Worm (Caenorhabditis elegans) whole organism, young adult: ENCODE data around the gene Y43F8B.11.
"Not testable (repeated sequence)": the region's sequence is repeated elsewhere in the genome, so short reads cannot be mapped to it uniquely, and the experiment has no call there.

ENCODE experiments used
- let-607 ChIP-seq, 2 experiments: fragments of 200-800 bp in 1 of 2; sonication (Bioruptor generic) in 1 of 2; sonication (generic microtip) in 1 of 2; optimal IDR thresholded peaks; 2 replicates each; lab custom pipeline; 2016 to 2018; ENCODE audit warnings: mild to moderate bottlenecking in 2 of 2, missing compliant biosample characterization in 2 of 2, missing genetic modification characterization in 2 of 2, moderate library complexity in 2 of 2, missing genotype in 1 of 2
- nhr-27 ChIP-seq: fragments of 200-800 bp; sonication (Bioruptor generic); optimal IDR thresholded peaks from 2 replicates; lab custom pipeline; 2018; ENCODE audit warnings: mild to moderate bottlenecking, missing genetic modification characterization, moderate library complexity, missing compliant biosample characterization
- sea-2 ChIP-seq: fragments of 200-800 bp; sonication (Bioruptor generic); IDR thresholded peaks from 2 replicates; pipeline ENCODE4 v1.3.6; 2022; ENCODE audit warnings: missing genetic modification characterization, missing compliant biosample characterization
- snpc-4 ChIP-seq, 5 experiments: fragments of 150-350 bp in 1 of 5; sonication (generic microtip) in 4 of 5; optimal IDR thresholded peaks; 2 replicates each; lab custom pipeline; 2014 to 2018; ENCODE audit warnings: missing genetic modification characterization in 5 of 5, missing biosample characterization in 3 of 5, antibody characterized with exemption in 2 of 5, mild to moderate bottlenecking in 2 of 5, missing compliant biosample characterization in 2 of 5, missing genotype in 2 of 5, moderate library complexity in 2 of 5, missing genetic modification reagents in 1 of 5
- unc-130 ChIP-seq: sonication (generic microtip); optimal IDR thresholded peaks from 2 replicates; lab custom pipeline; 2016; ENCODE audit warnings: missing genetic modification reagents, missing genetic modification characterization, missing compliant biosample characterization

DNA sequence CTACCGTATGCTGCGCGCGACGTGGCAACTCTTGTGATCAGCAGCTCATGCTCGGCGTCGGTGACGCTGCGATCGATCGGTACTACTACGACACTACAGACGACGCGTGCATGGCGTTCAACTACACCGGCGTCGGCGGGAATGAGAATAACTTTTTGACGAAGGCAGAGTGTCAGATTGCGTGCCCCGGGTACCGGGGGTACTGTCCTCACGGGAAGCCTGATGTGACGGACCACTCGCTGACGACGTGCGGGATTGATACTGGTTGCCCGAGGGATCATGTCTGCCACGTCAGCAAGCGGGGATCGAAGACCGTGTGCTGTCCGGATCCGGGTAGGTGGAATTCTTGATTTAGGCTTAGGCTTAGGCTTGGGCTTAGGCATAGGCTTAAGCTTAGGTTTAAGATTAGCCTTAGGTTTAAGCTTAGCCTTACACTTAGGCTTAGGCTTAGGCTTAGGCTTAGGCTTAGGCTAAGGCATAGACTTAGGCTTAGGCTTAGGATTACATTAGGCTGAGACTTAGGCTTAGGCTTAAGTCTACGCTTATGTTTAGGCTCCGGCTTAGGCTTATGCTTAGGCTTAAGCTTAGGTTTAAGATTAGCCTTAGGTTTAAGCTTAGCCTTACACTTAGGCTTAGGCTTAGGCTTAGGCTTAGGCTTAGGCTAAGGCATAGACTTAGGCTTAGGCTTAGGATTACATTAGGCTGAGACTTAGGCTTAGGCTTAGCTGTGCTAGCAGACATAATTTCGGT lies 47.3 kb downstream of the Y43F8B.11 start:
- not testable (repeated sequence) for TF ChIP-seq snpc-4 (GFP tag; optimal IDR thresholded peaks at IDR 0.05; lab: Kevin White, UChicago); snpc-4 (tag; optimal IDR thresholded peaks at IDR 0.05; lab: Kevin White, UChicago); sea-2 (GFP tag; lab: Robert Waterston, UW); unc-130; let-607 (tag; optimal IDR thresholded peaks at IDR 0.05; lab: Kevin White, UChicago); nhr-27
